Fruit fly (Drosophila melanogaster) whole organism, embryonic: ENCODE results near the gene CG7120.
A peak's percentile ranks its signal among the peaks of the same experiment; 100 is the strongest.

Experiments used
- Atf6 ChIP-seq: fragments of 200-800 bp; sonication (Bioruptor generic); IDR thresholded peaks from 2 replicates; pipeline ENCODE4 v1.3.6; 2022; ENCODE audit warnings: missing biosample characterization, missing genetic modification characterization
- Awh ChIP-seq: fragments of 200-800 bp; sonication (Bioruptor generic); IDR thresholded peaks from 2 replicates; pipeline ENCODE4, ENCODE4 v1.3.6; 2022; ENCODE audit warnings: missing biosample characterization, missing genetic modification characterization
- Bteb2 ChIP-seq: fragments of 200-800 bp; sonication (Bioruptor generic); optimal IDR thresholded peaks from 2 replicates; lab custom pipeline; 2016; ENCODE audit warnings: missing biosample characterization, missing genetic modification characterization
- CG10267 ChIP-seq: fragments of 200-800 bp; sonication (Bioruptor generic); optimal IDR thresholded peaks from 2 replicates; lab custom pipeline; 2018; ENCODE audit warnings: missing biosample characterization, mild to moderate bottlenecking, missing genetic modification characterization, moderate library complexity
- CG11247 ChIP-seq: fragments of 200-800 bp; sonication (Bioruptor generic); IDR thresholded peaks from 2 replicates; pipeline ENCODE4 v1.3.6; 2022; ENCODE audit warnings: missing biosample characterization, missing genetic modification characterization
- CG11398 ChIP-seq: fragments of 200-800 bp; sonication (Bioruptor generic); optimal IDR thresholded peaks from 2 replicates; lab custom pipeline; 2016; ENCODE audit warnings: missing biosample characterization, missing genetic modification characterization
- CG12071 ChIP-seq: fragments of 200-800 bp; sonication (Bioruptor generic); optimal IDR thresholded peaks from 3 replicates; lab custom pipeline; 2018; ENCODE audit warnings: missing biosample characterization, mild to moderate bottlenecking, missing genetic modification characterization
- CG12391 ChIP-seq: fragments of 200-800 bp; sonication (Bioruptor generic); optimal IDR thresholded peaks from 3 replicates; lab custom pipeline; 2018; ENCODE audit warnings: missing biosample characterization, mild to moderate bottlenecking, missing genetic modification characterization, moderate library complexity
- CG14860 ChIP-seq: fragments of 200-800 bp; sonication (Bioruptor generic); IDR thresholded peaks from 3 replicates; pipeline ENCODE4 v1.3.6; 2022; ENCODE audit warnings: missing biosample characterization, missing genetic modification characterization; ENCODE audit not compliant: partially characterized antibody
- CG16813 ChIP-seq: fragments of 200-800 bp; sonication (Bioruptor generic); IDR thresholded peaks from 3 replicates; pipeline ENCODE4 v1.3.6; 2022; ENCODE audit warnings: missing biosample characterization, missing genetic modification characterization; ENCODE audit not compliant: partially characterized antibody
- CG17328 ChIP-seq: fragments of 200-800 bp; sonication (Bioruptor generic); IDR thresholded peaks from 2 replicates; pipeline ENCODE4 v1.3.6; 2022; ENCODE audit warnings: missing biosample characterization, missing genetic modification characterization
- CG17568 ChIP-seq: fragments of 200-800 bp; sonication (Bioruptor generic); optimal IDR thresholded peaks from 2 replicates; lab custom pipeline; 2018; ENCODE audit warnings: missing biosample characterization, mild to moderate bottlenecking, missing genetic modification characterization, moderate library complexity
- CG18599 ChIP-seq: fragments of 200-800 bp; sonication (Bioruptor generic); optimal IDR thresholded peaks from 3 replicates; lab custom pipeline; 2017; ENCODE audit warnings: missing biosample characterization, missing genetic modification characterization, mild to moderate bottlenecking, moderate library complexity, missing genetic modification reagents
- CG18764 ChIP-seq: fragments of 200-800 bp; sonication (Bioruptor generic); optimal IDR thresholded peaks from 3 replicates; lab custom pipeline; 2016; ENCODE audit warnings: missing biosample characterization, missing genetic modification characterization
- CG2678 ChIP-seq: fragments of 200-800 bp; sonication (Bioruptor generic); optimal IDR thresholded peaks from 3 replicates; lab custom pipeline; 2019; ENCODE audit warnings: missing biosample characterization, mild to moderate bottlenecking, missing genetic modification characterization, moderate library complexity
- CG2712 ChIP-seq: fragments of 200-800 bp; optimal IDR thresholded peaks from 3 replicates; lab custom pipeline; 2019; ENCODE audit warnings: missing biosample characterization, mild to moderate bottlenecking, missing genetic modification characterization, moderate library complexity
- CG32767 ChIP-seq: fragments of 200-800 bp; sonication (Bioruptor generic); IDR thresholded peaks from 2 replicates; pipeline ENCODE4 v1.3.6; 2022; ENCODE audit warnings: missing biosample characterization, missing genetic modification characterization
- CG34422 ChIP-seq: fragments of 200-800 bp; sonication (Bioruptor generic); IDR thresholded peaks from 3 replicates; pipeline ENCODE4 v1.3.6; 2022; ENCODE audit warnings: missing biosample characterization, missing genetic modification characterization
- CG4328 ChIP-seq: fragments of 200-800 bp; sonication (Bioruptor generic); optimal IDR thresholded peaks from 3 replicates; lab custom pipeline; 2017; ENCODE audit warnings: missing biosample characterization, missing genetic modification reagents, missing genetic modification characterization
- CG6254 ChIP-seq: fragments of 200-800 bp; sonication (Bioruptor generic); optimal IDR thresholded peaks from 3 replicates; lab custom pipeline; 2017; ENCODE audit warnings: mild to moderate bottlenecking, missing biosample characterization, missing genetic modification reagents, missing genetic modification characterization
- CG7786 ChIP-seq: fragments of 200-800 bp; sonication (Bioruptor generic); optimal IDR thresholded peaks from 2 replicates; lab custom pipeline; 2016; ENCODE audit warnings: missing biosample characterization, missing genetic modification characterization
- CG7928 ChIP-seq: fragments of 200-800 bp; sonication (Bioruptor generic); optimal IDR thresholded peaks from 2 replicates; lab custom pipeline; 2017; ENCODE audit warnings: missing biosample characterization, mild to moderate bottlenecking, missing genetic modification characterization
- D ChIP-seq, 2 experiments: fragments of 200-800 bp in 1 of 2; fragments of >200 bp in 1 of 2; sonication (Bioruptor generic) in 1 of 2; optimal IDR thresholded peaks; 2 replicates in 1 of 2; 3 replicates in 1 of 2; lab custom pipeline; 2017; ENCODE audit warnings: mild to moderate bottlenecking in 1 of 2, missing biosample characterization in 1 of 2, missing genetic modification characterization in 1 of 2, missing genetic modification reagents in 1 of 2
- Dbx ChIP-seq: fragments of 200-800 bp; sonication (Bioruptor generic); IDR thresholded peaks from 3 replicates; pipeline ENCODE4 v1.3.6; 2022; ENCODE audit warnings: missing biosample characterization, missing genetic modification characterization
- Ets65A ChIP-seq: fragments of 200-800 bp; sonication (Bioruptor generic); peaks from one replicate; lab custom pipeline; 2016; ENCODE audit warnings: missing biosample characterization, missing genetic modification characterization
- Fer1 ChIP-seq: fragments of 200-800 bp; sonication (Bioruptor generic); optimal IDR thresholded peaks from 2 replicates; lab custom pipeline; 2017; ENCODE audit warnings: missing biosample characterization, mild to moderate bottlenecking, missing genetic modification characterization
- Hr78 ChIP-seq, 2 experiments: fragments of 200-800 bp in 1 of 2; fragments of >200 bp in 1 of 2; sonication (Bioruptor generic) in 1 of 2; optimal IDR thresholded peaks; 2 replicates each; lab custom pipeline; 2017 to 2019; ENCODE audit warnings: missing biosample characterization in 2 of 2, missing genetic modification characterization in 2 of 2, mild to moderate bottlenecking in 1 of 2, moderate library complexity in 1 of 2
- MTF-1 ChIP-seq: fragments of 200-800 bp; sonication (Bioruptor generic); optimal IDR thresholded peaks from 2 replicates; lab custom pipeline; 2018; ENCODE audit warnings: missing biosample characterization, mild to moderate bottlenecking, missing genetic modification characterization, borderline replicate concordance
- Optix ChIP-seq: fragments of 200-800 bp; sonication (Bioruptor generic); IDR thresholded peaks from 3 replicates; pipeline ENCODE4 v1.3.6; 2022; ENCODE audit warnings: missing biosample characterization, missing genetic modification characterization
- Trl ChIP-seq, 3 experiments: fragments of >200 bp in 2 of 3; fragments of 200-800 bp in 1 of 3; sonication (Bioruptor generic) in 1 of 3; optimal IDR thresholded peaks; 2 replicates in 1 of 3; 3 replicates in 2 of 3; lab custom pipeline; 2016 to 2017; ENCODE audit warnings: missing biosample characterization in 1 of 3, missing genetic modification characterization in 1 of 3
- cato ChIP-seq: fragments of 200-800 bp; sonication (Bioruptor generic); optimal IDR thresholded peaks from 2 replicates; lab custom pipeline; 2016; ENCODE audit warnings: missing biosample characterization, missing genetic modification characterization, borderline replicate concordance
- chif ChIP-seq, 2 experiments: fragments of 200-800 bp; sonication (Bioruptor generic); optimal IDR thresholded peaks; 3 replicates each; lab custom pipeline; 2016; ENCODE audit warnings: missing biosample characterization in 2 of 2, missing genetic modification characterization in 2 of 2
- dmrt11E ChIP-seq: fragments of 200-800 bp; sonication (Bioruptor generic); optimal IDR thresholded peaks from 3 replicates; lab custom pipeline; 2018; ENCODE audit warnings: missing biosample characterization, mild to moderate bottlenecking, missing genetic modification characterization, moderate library complexity
- eve ChIP-seq, 2 experiments: fragments of >200 bp; optimal IDR thresholded peaks; 2 replicates each; lab custom pipeline; 2017; ENCODE audit warnings: missing biosample characterization in 2 of 2, missing genetic modification characterization in 2 of 2
- gem ChIP-seq: fragments of 200-800 bp; sonication (Bioruptor generic); optimal IDR thresholded peaks from 2 replicates; lab custom pipeline; 2019; ENCODE audit warnings: missing biosample characterization, mild to moderate bottlenecking, missing genetic modification characterization, moderate library complexity
- grau ChIP-seq: fragments of 200-800 bp; optimal IDR thresholded peaks from 3 replicates; lab custom pipeline; 2019; ENCODE audit warnings: missing biosample characterization, mild to moderate bottlenecking, missing genetic modification characterization, moderate library complexity
- gsb-n ChIP-seq: fragments of 200-800 bp; sonication (Bioruptor generic); optimal IDR thresholded peaks from 3 replicates; lab custom pipeline; 2018; ENCODE audit warnings: missing biosample characterization, mild to moderate bottlenecking, missing genetic modification characterization
- kni ChIP-seq: fragments of 200-800 bp; sonication (Bioruptor generic); optimal IDR thresholded peaks from 3 replicates; lab custom pipeline; 2017; ENCODE audit warnings: mild to moderate bottlenecking, missing biosample characterization, missing genetic modification reagents, missing genetic modification characterization
- lmd ChIP-seq: fragments of 200-800 bp; sonication (Bioruptor generic); IDR thresholded peaks from 2 replicates; pipeline ENCODE4 v1.3.6; 2022; ENCODE audit warnings: missing biosample characterization, missing genetic modification characterization
- nom ChIP-seq: fragments of 200-800 bp; sonication (Bioruptor generic); optimal IDR thresholded peaks from 2 replicates; lab custom pipeline; 2017; ENCODE audit warnings: missing biosample characterization, missing genetic modification characterization, mild to moderate bottlenecking, moderate library complexity, missing genetic modification reagents
- pan ChIP-seq, 4 experiments: fragments of >200 bp in 3 of 4; fragments of 200-800 bp in 1 of 4; sonication (Bioruptor generic) in 1 of 4; optimal IDR thresholded peaks in 3 of 4; IDR thresholded peaks in 1 of 4; 2 replicates each; pipeline versions ENCODE4 v1.3.6 to Lab custom; 2017 to 2022; ENCODE audit warnings: missing biosample characterization in 2 of 4, missing genetic modification characterization in 2 of 4, mixed read lengths in 1 of 4
- pita ChIP-seq: fragments of 200-800 bp; sonication (Bioruptor generic); optimal IDR thresholded peaks from 2 replicates; lab custom pipeline; 2017; ENCODE audit warnings: missing biosample characterization, mild to moderate bottlenecking, missing genetic modification characterization
- pnt ChIP-seq: fragments of 200-800 bp; sonication (Bioruptor generic); optimal IDR thresholded peaks from 3 replicates; lab custom pipeline; 2016; ENCODE audit warnings: missing biosample characterization, missing genetic modification characterization
- prd ChIP-seq, 3 experiments: fragments of >200 bp in 2 of 3; fragments of 200-800 bp in 1 of 3; sonication (Bioruptor generic) in 1 of 3; optimal IDR thresholded peaks in 2 of 3; IDR thresholded peaks in 1 of 3; 2 replicates in 2 of 3; 3 replicates in 1 of 3; pipeline versions ENCODE4 v1.3.6 to Lab custom; 2017 to 2022; ENCODE audit warnings: missing biosample characterization in 1 of 3, missing genetic modification characterization in 1 of 3
- pzg ChIP-seq: fragments of 200-800 bp; sonication (Bioruptor generic); optimal IDR thresholded peaks from 3 replicates; lab custom pipeline; 2018; ENCODE audit warnings: missing biosample characterization, mild to moderate bottlenecking, missing genetic modification characterization, moderate library complexity
- sd ChIP-seq: fragments of 200-800 bp; sonication (Bioruptor generic); optimal IDR thresholded peaks from 3 replicates; lab custom pipeline; 2018; ENCODE audit warnings: missing biosample characterization, mild to moderate bottlenecking, missing genetic modification characterization, moderate library complexity
- sima ChIP-seq: fragments of 200-800 bp; sonication (Bioruptor generic); optimal IDR thresholded peaks from 2 replicates; lab custom pipeline; 2016; ENCODE audit warnings: missing biosample characterization, missing genetic modification characterization
- stc ChIP-seq: fragments of 200-800 bp; sonication (Bioruptor generic); IDR thresholded peaks from 2 replicates; pipeline ENCODE4 v1.3.6; 2022; ENCODE audit warnings: missing biosample characterization, missing genetic modification characterization

Gene CG7120

dm6 chr3L:8448517-8448889, 52.7 kb downstream of the CG7120 start (continued):
- no peak for TF ChIP-seq prd (optimal IDR thresholded peaks at IDR 0.05; lab: Kevin White, UChicago)
- TF ChIP-seq prd (GFP tag; IDR thresholded peaks at IDR 0.05; lab: Robert Waterston, UW): peak; percentile 35; the same call in 1 of the 3 replicates
- TF ChIP-seq CG18599 (GFP tag; lab: Kevin White, UChicago): peak; percentile 34
- TF ChIP-seq Awh (GFP tag; lab: Robert Waterston, UW): peak; percentile 22; the same call in 1 of the 2 replicates
- TF ChIP-seq dmrt11E (tag; lab: Kevin White, UChicago): peak; percentile 10
- TF ChIP-seq Trl (optimal IDR thresholded peaks at IDR 0.05; lab: Kevin White, UChicago): no peak
- TF ChIP-seq Trl (GFP tag; optimal IDR thresholded peaks at IDR 0.05; lab: Kevin White, UChicago): no peak
- TF ChIP-seq CG7786 (GFP tag; lab: Kevin White, UChicago): no peak
- no peak for TF ChIP-seq pzg (GFP tag; lab: Kevin White, UChicago)
- no peak for TF ChIP-seq D (optimal IDR thresholded peaks at IDR 0.05; lab: Kevin White, UChicago)
- TF ChIP-seq D (GFP tag; optimal IDR thresholded peaks at IDR 0.05; lab: Kevin White, UChicago): peak; percentile 37
- no peak for TF ChIP-seq Atf6 (GFP tag; lab: Robert Waterston, UW)
- TF ChIP-seq CG10267: no peak
- no peak for TF ChIP-seq pan (optimal IDR thresholded peaks at IDR 0.05; lab: Kevin White, UChicago)
- TF ChIP-seq pan (GFP tag; optimal IDR thresholded peaks at IDR 0.05 in 1 of 2, IDR thresholded peaks at IDR 0.05 in 1 of 2): peak in 1 of 2 experiments; percentile 21
- no peak for TF ChIP-seq Bteb2 (GFP tag; lab: Kevin White, UChicago)
- no peak for TF ChIP-seq CG11247
- TF ChIP-seq Dbx (GFP tag; lab: Robert Waterston, UW): no peak
- no peak for TF ChIP-seq Optix (GFP tag; lab: Robert Waterston, UW)
- TF ChIP-seq chif (GFP tag; optimal IDR thresholded peaks at IDR 0.05; lab: Kevin White, UChicago): peak in 1 of 2 experiments; percentile 4
- TF ChIP-seq eve (GFP tag; optimal IDR thresholded peaks at IDR 0.05; lab: Kevin White, UChicago): no peak
- TF ChIP-seq CG4328 (GFP tag; lab: Kevin White, UChicago): no peak
- TF ChIP-seq CG17328 (GFP tag; lab: Robert Waterston, UW): no peak
- no peak for TF ChIP-seq lmd (GFP tag; lab: Robert Waterston, UW)
- no peak for TF ChIP-seq MTF-1 (GFP tag; lab: Kevin White, UChicago)
- no peak for TF ChIP-seq sima (GFP tag; lab: Kevin White, UChicago)
- no peak for TF ChIP-seq CG17568 (GFP tag; lab: Kevin White, UChicago)
- no peak for TF ChIP-seq pita (GFP tag; lab: Kevin White, UChicago)
- no peak for TF ChIP-seq CG32767 (GFP tag; lab: Robert Waterston, UW)
- TF ChIP-seq stc (GFP tag; lab: Robert Waterston, UW): no peak
- peak; percentile 0 for TF ChIP-seq grau (tag; lab: Kevin White, UChicago)
- TF ChIP-seq Fer1 (GFP tag; lab: Kevin White, UChicago): no peak
- peak; percentile 10 for TF ChIP-seq CG2712 (tag; lab: Kevin White, UChicago)
- TF ChIP-seq CG7928 (GFP tag; lab: Kevin White, UChicago): no peak
- TF ChIP-seq CG2678: peak; percentile 13
- no peak for TF ChIP-seq CG11398
- TF ChIP-seq CG34422 (GFP tag; lab: Robert Waterston, UW): no peak
- TF ChIP-seq CG12071 (GFP tag; lab: Kevin White, UChicago): peak; percentile 14
- peak; percentile 13 for TF ChIP-seq gsb-n (tag; lab: Kevin White, UChicago)
- TF ChIP-seq gem (tag; lab: Kevin White, UChicago): peak; percentile 63
- TF ChIP-seq pnt: no peak
- TF ChIP-seq cato (GFP tag; lab: Kevin White, UChicago): no peak
- TF ChIP-seq CG14860: no peak
- TF ChIP-seq CG12391 (tag; lab: Kevin White, UChicago): no peak
- TF ChIP-seq sd (tag; lab: Kevin White, UChicago): no peak
- TF ChIP-seq CG6254 (GFP tag; lab: Kevin White, UChicago): peak; percentile 16
- no peak for TF ChIP-seq kni
- TF ChIP-seq nom (GFP tag; lab: Kevin White, UChicago): no peak
- peak; percentile 95 for TF ChIP-seq Ets65A (GFP tag; lab: Kevin White, UChicago)
- TF ChIP-seq CG18764 (GFP tag; lab: Kevin White, UChicago): no peak
- no peak for TF ChIP-seq CG16813
- peak in 1 of 2 experiments; percentile 22 for TF ChIP-seq Hr78 (GFP tag; optimal IDR thresholded peaks at IDR 0.05; lab: Kevin White, UChicago)
